Fruit fly (Drosophila melanogaster): ENCODE data around the gene CG17325.

Gene CG17325

DNA sequence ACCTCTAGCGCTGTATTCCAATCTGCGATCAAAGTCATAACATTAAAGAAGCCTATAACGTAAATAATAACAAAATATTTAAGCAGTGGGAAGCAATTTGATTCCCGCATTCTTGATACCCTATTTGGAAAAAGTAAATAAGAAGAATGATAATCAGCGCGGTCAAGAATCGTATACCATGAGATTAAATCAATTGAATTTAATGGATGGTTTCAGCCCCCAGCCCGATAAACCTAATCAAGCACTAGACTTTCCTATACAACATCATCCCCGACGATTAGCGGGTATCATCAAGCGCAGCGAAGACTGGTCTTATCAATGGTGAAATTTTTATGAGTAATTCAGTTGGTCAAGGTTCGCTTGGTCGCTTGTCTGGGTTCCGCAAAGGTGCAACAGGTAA lies 31.1 kb downstream of the CG17325 start:
- TF ChIP-seq Mio (GFP tag; optimal IDR thresholded peaks at IDR 0.05) (no peak), br (GFP tag; optimal IDR thresholded peaks at IDR 0.05) (peak; percentile 73), dl (GFP tag; optimal IDR thresholded peaks at IDR 0.05; ENCODE audit: insufficient read depth in 1 of 2, partially characterized antibody in 2 of 2) (no peak), rgr (GFP tag; optimal IDR thresholded peaks at IDR 0.05) (peak; percentile 53), Sp1 (GFP tag; optimal IDR thresholded peaks at IDR 0.05) (no peak), sv (GFP tag; optimal IDR thresholded peaks at IDR 0.05) (no peak), Abd-B (GFP tag; optimal IDR thresholded peaks at IDR 0.05) (no peak), OdsH (GFP tag; optimal IDR thresholded peaks at IDR 0.05) (peak; percentile 46), sage (GFP tag; optimal IDR thresholded peaks at IDR 0.05) (no peak), Jra (GFP tag; optimal IDR thresholded peaks at IDR 0.05) (no peak), foxo (GFP tag; optimal IDR thresholded peaks at IDR 0.05) (peak in 1 of 2 experiments; percentile 53), jim (GFP tag; optimal IDR thresholded peaks at IDR 0.05) (no peak), Dif (GFP tag; optimal IDR thresholded peaks at IDR 0.05; ENCODE audit: partially characterized antibody) (no peak), HLH106 (tag; optimal IDR thresholded peaks at IDR 0.05) (no peak), lola (GFP tag; optimal IDR thresholded peaks at IDR 0.05) (no peak), Hnf4 (GFP tag; optimal IDR thresholded peaks at IDR 0.05) (peak; percentile 73), Hr83 (GFP tag; optimal IDR thresholded peaks at IDR 0.05; ENCODE audit: poor library complexity, severe bottlenecking) (no peak), ey (GFP tag; optimal IDR thresholded peaks at IDR 0.05) (peak; percentile 69), psq (GFP tag; optimal IDR thresholded peaks at IDR 0.05) (no peak), fru (GFP tag; optimal IDR thresholded peaks at IDR 0.05) (peak; percentile 51), N (GFP tag; optimal IDR thresholded peaks at IDR 0.05) (no peak), h (GFP tag; optimal IDR thresholded peaks at IDR 0.05) (peak; percentile 53)

DNA sequence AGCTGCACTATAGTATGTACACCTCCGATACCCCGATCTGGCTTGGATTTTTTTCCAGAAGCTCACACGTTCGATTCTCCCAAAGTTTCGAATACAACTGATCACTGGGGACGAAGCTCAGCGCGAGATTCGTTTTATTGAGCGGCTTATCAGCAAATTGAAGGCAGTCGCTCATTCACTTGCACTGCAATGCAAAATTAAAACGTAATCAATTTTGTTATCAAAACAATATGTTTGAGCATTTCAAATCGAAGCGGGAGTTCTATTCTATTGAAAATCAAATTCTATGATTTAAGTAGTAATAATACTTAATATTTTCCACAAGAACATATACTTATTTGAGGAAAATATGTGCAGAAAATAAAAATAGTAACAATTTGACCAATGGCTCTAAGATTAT lies 32.0 kb downstream of the CG17325 start, which contains the start of gene CG33120:
Gene CG33120, minus strand, starts transcription at position 101 of the 400 bp plus-strand sequence.
- TF ChIP-seq ey (GFP tag; optimal IDR thresholded peaks at IDR 0.05), result no peak
- no peak for TF ChIP-seq tai (GFP tag; optimal IDR thresholded peaks at IDR 0.05)
- TF ChIP-seq Dfd (GFP tag; optimal IDR thresholded peaks at IDR 0.05), result no peak
- no peak for TF ChIP-seq pan (optimal IDR thresholded peaks at IDR 0.05)
- no peak for TF ChIP-seq usp (GFP tag; optimal IDR thresholded peaks at IDR 0.05)
- TF ChIP-seq Jra (GFP tag; optimal IDR thresholded peaks at IDR 0.05), result no peak
- TF ChIP-seq Rel (GFP tag; optimal IDR thresholded peaks at IDR 0.05), result no peak
- no peak for TF ChIP-seq Rel (tag; optimal IDR thresholded peaks at IDR 0.05)
- TF ChIP-seq Myc (optimal IDR thresholded peaks at IDR 0.05), result no peak
- no peak for TF ChIP-seq OdsH (GFP tag; optimal IDR thresholded peaks at IDR 0.05)
- TF ChIP-seq jim (GFP tag; optimal IDR thresholded peaks at IDR 0.05), result no peak
- TF ChIP-seq CG32264 (GFP tag; optimal IDR thresholded peaks at IDR 0.05), result no peak
- no peak for TF ChIP-seq N (GFP tag; optimal IDR thresholded peaks at IDR 0.05)
- no peak for TF ChIP-seq lola (GFP tag; optimal IDR thresholded peaks at IDR 0.05)
- no peak for TF ChIP-seq CG9705 (GFP tag; optimal IDR thresholded peaks at IDR 0.05)

DNA sequence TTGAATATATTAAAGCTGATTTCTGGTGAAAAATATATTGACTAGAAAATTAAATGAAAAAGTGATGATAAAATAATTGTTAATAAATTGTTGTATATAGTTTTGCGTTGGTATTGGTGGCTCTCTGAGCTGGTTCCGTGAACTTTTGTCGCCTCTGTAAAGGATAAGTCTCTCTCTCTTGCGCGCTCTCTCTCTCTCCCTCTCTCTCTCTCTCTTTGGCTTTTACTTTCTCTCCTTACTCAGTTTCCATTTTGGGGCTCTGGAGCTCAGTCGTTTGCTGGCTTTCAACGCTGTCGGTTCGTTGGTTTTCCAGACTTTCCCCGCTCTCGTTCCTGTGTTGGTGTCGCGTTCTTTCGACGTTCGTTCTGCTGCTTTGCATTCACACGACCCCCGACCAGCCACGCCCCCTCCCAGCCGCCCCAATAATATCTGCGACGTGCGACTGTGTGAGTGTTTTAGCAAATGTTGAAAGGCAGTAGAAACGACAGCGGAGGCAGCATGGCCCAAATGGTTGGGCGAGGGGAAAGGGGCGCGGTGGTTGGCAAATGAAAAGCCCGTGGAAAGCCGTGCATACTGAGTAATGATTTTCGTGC lies 32.6 kb downstream of the CG17325 start, which contains the start of gene CG17321:
Gene CG17321, plus strand, starts transcription at position 268 of the 593 bp plus-strand sequence.
- TF ChIP-seq Myc (optimal IDR thresholded peaks at IDR 0.05) (no peak), CrebA (GFP tag; optimal IDR thresholded peaks at IDR 0.05; ENCODE audit: borderline replicate concordance) (no peak), Sp1 (GFP tag; optimal IDR thresholded peaks at IDR 0.05) (no peak), Rel (GFP tag; optimal IDR thresholded peaks at IDR 0.05) (no peak), Rel (tag; optimal IDR thresholded peaks at IDR 0.05) (no peak), fru (GFP tag; optimal IDR thresholded peaks at IDR 0.05) (no peak), h (GFP tag; optimal IDR thresholded peaks at IDR 0.05) (no peak), foxo (GFP tag; optimal IDR thresholded peaks at IDR 0.05) (no peak), tai (GFP tag; optimal IDR thresholded peaks at IDR 0.05) (no peak), dl (GFP tag; optimal IDR thresholded peaks at IDR 0.05; ENCODE audit: insufficient read depth in 1 of 2, partially characterized antibody in 2 of 2) (peak; percentile 5 to 77), Dif (GFP tag; optimal IDR thresholded peaks at IDR 0.05; ENCODE audit: partially characterized antibody) (peak; percentile 87), GATAd (GFP tag; optimal IDR thresholded peaks at IDR 0.05) (no peak), CG32264 (GFP tag; optimal IDR thresholded peaks at IDR 0.05) (no peak), Vsx2 (GFP tag; optimal IDR thresholded peaks at IDR 0.05; ENCODE audit: partially characterized antibody) (peak; percentile 62), Hr78 (GFP tag; optimal IDR thresholded peaks at IDR 0.05) (no peak)

Data from whole organism, wandering third instar larva.